Worm (Caenorhabditis elegans) whole organism, late embryonic: ENCODE data around the gene par-5.

Experiments
- C38D4.7 ChIP-seq: fragments of 200-800 bp; sonication (Bioruptor generic); optimal IDR thresholded peaks from 2 replicates; lab custom pipeline; 2018; ENCODE audit warnings: mild to moderate bottlenecking, missing genetic modification characterization, moderate library complexity, missing compliant biosample characterization
- K09A11.1 ChIP-seq: sonication (generic microtip); optimal IDR thresholded peaks from 2 replicates; lab custom pipeline; 2017; ENCODE audit warnings: antibody characterized with exemption, mild to moderate bottlenecking, missing genetic modification characterization, missing compliant biosample characterization; ENCODE audit not compliant: insufficient read depth
- T23F11.4 ChIP-seq: fragments of 200-800 bp; sonication (Bioruptor generic); optimal IDR thresholded peaks from 2 replicates; lab custom pipeline; 2018; ENCODE audit warnings: mild to moderate bottlenecking, missing genetic modification characterization, missing compliant biosample characterization
- Y22D7AL.16 ChIP-seq: sonication (generic microtip); optimal IDR thresholded peaks from 2 replicates; lab custom pipeline; 2016; ENCODE audit warnings: missing genetic modification characterization, missing compliant biosample characterization
- ceh-14 ChIP-seq: sonication (generic microtip); optimal IDR thresholded peaks from 2 replicates; lab custom pipeline; 2016; ENCODE audit warnings: missing genotype, missing genetic modification characterization, missing compliant biosample characterization
- ceh-18 ChIP-seq: sonication (generic microtip); optimal IDR thresholded peaks from 2 replicates; lab custom pipeline; 2016; ENCODE audit warnings: missing genetic modification characterization, missing compliant biosample characterization
- ceh-22 ChIP-seq: sonication (generic microtip); optimal IDR thresholded peaks from 2 replicates; lab custom pipeline; 2017; ENCODE audit warnings: missing biosample characterization, missing genetic modification characterization
- ceh-30 ChIP-seq: fragments of 150-350 bp; optimal IDR thresholded peaks from 2 replicates; lab custom pipeline; 2014; ENCODE audit warnings: missing biosample characterization, missing genetic modification characterization
- ceh-31 ChIP-seq: sonication (generic microtip); optimal IDR thresholded peaks from 2 replicates; lab custom pipeline; 2016; ENCODE audit warnings: missing genetic modification characterization, missing compliant biosample characterization
- ceh-34 ChIP-seq: sonication (generic microtip); optimal IDR thresholded peaks from 2 replicates; lab custom pipeline; 2016; ENCODE audit warnings: mild to moderate bottlenecking, missing genetic modification characterization, missing compliant biosample characterization
- ceh-6 ChIP-seq: fragments of 200-800 bp; sonication (Bioruptor generic); optimal IDR thresholded peaks from 2 replicates; lab custom pipeline; 2018; ENCODE audit warnings: mild to moderate bottlenecking, missing genetic modification characterization, missing compliant biosample characterization
- che-1 ChIP-seq: sonication (generic microtip); optimal IDR thresholded peaks from 2 replicates; lab custom pipeline; 2016; ENCODE audit warnings: mild to moderate bottlenecking, missing genetic modification characterization, missing compliant biosample characterization
- dmd-4 ChIP-seq: sonication (generic microtip); optimal IDR thresholded peaks from 2 replicates; lab custom pipeline; 2016; ENCODE audit warnings: borderline replicate concordance, missing genetic modification characterization, missing compliant biosample characterization
- dve-1 ChIP-seq: sonication (generic microtip); optimal IDR thresholded peaks from 2 replicates; lab custom pipeline; 2017; ENCODE audit warnings: antibody characterized with exemption, mild to moderate bottlenecking, missing genetic modification characterization, missing compliant biosample characterization
- elt-2 ChIP-seq: sonication (generic microtip); optimal IDR thresholded peaks from 2 replicates; lab custom pipeline; 2016; ENCODE audit warnings: missing genetic modification reagents, missing genetic modification characterization, missing compliant biosample characterization
- elt-4 ChIP-seq: sonication (generic microtip); optimal IDR thresholded peaks from 2 replicates; lab custom pipeline; 2016; ENCODE audit warnings: missing genetic modification characterization, missing compliant biosample characterization
- ets-4 ChIP-seq: sonication (generic microtip); optimal IDR thresholded peaks from 2 replicates; lab custom pipeline; 2016; ENCODE audit warnings: missing genetic modification characterization, missing compliant biosample characterization
- fax-1 ChIP-seq: sonication (generic microtip); optimal IDR thresholded peaks from 2 replicates; lab custom pipeline; 2016; ENCODE audit warnings: missing genotype, missing genetic modification characterization, missing compliant biosample characterization
- fkh-10 ChIP-seq: fragments of 150-350 bp; optimal IDR thresholded peaks from 2 replicates; lab custom pipeline; 2014; ENCODE audit warnings: missing biosample characterization, missing genetic modification reagents, missing genetic modification characterization
- fkh-6 ChIP-seq: sonication (generic microtip); optimal IDR thresholded peaks from 2 replicates; lab custom pipeline; 2016; ENCODE audit warnings: missing genetic modification characterization, missing compliant biosample characterization
- hlh-13 ChIP-seq: fragments of 200-800 bp; sonication (Bioruptor generic); optimal IDR thresholded peaks from 2 replicates; lab custom pipeline; 2018; ENCODE audit warnings: mild to moderate bottlenecking, missing genetic modification characterization, missing compliant biosample characterization
- hlh-30 ChIP-seq: sonication (generic microtip); optimal IDR thresholded peaks from 2 replicates; lab custom pipeline; 2017; ENCODE audit warnings: antibody characterized with exemption, missing genetic modification characterization, missing compliant biosample characterization; ENCODE audit not compliant: insufficient read depth
- hlh-6 ChIP-seq: sonication (generic microtip); optimal IDR thresholded peaks from 2 replicates; lab custom pipeline; 2016; ENCODE audit warnings: missing genotype, missing genetic modification characterization, missing compliant biosample characterization
- lin-11 ChIP-seq: fragments of 200-800 bp; sonication (Bioruptor generic); optimal IDR thresholded peaks from 2 replicates; lab custom pipeline; 2018; ENCODE audit warnings: mild to moderate bottlenecking, missing genetic modification characterization, missing compliant biosample characterization
- madf-2 ChIP-seq: sonication (generic microtip); optimal IDR thresholded peaks from 2 replicates; lab custom pipeline; 2017; ENCODE audit warnings: missing genetic modification characterization, missing compliant biosample characterization
- mec-3 ChIP-seq: sonication (generic microtip); optimal IDR thresholded peaks from 2 replicates; lab custom pipeline; 2016; ENCODE audit warnings: borderline replicate concordance, missing genetic modification characterization, missing compliant biosample characterization
- nfya-1 ChIP-seq: sonication (generic microtip); optimal IDR thresholded peaks from 2 replicates; lab custom pipeline; 2017; ENCODE audit warnings: missing genetic modification characterization, mild to moderate bottlenecking, missing compliant biosample characterization, antibody characterized with exemption, moderate library complexity
- nhr-232 ChIP-seq: sonication (generic microtip); optimal IDR thresholded peaks from 2 replicates; lab custom pipeline; 2016; ENCODE audit warnings: missing genetic modification characterization, missing compliant biosample characterization
- npax-4 ChIP-seq: sonication (generic microtip); optimal IDR thresholded peaks from 2 replicates; lab custom pipeline; 2016; ENCODE audit warnings: missing genetic modification characterization, missing compliant biosample characterization
- odd-2 ChIP-seq: sonication (generic microtip); optimal IDR thresholded peaks from 2 replicates; lab custom pipeline; 2017; ENCODE audit warnings: antibody characterized with exemption, mild to moderate bottlenecking, missing genetic modification characterization, missing compliant biosample characterization
- pag-3 ChIP-seq: sonication (generic microtip); optimal IDR thresholded peaks from 2 replicates; lab custom pipeline; 2016; ENCODE audit warnings: missing compliant biosample characterization, missing genetic modification characterization, borderline replicate concordance
- pha-4 ChIP-seq: fragments of 150-350 bp; optimal IDR thresholded peaks from 2 replicates; lab custom pipeline; 2018; ENCODE audit warnings: missing biosample characterization, missing genetic modification reagents, missing genetic modification characterization
- pqm-1 ChIP-seq: sonication (generic microtip); optimal IDR thresholded peaks from 2 replicates; lab custom pipeline; 2016; ENCODE audit warnings: missing genetic modification characterization, missing compliant biosample characterization
- pros-1 ChIP-seq: fragments of 150-350 bp; optimal IDR thresholded peaks from 2 replicates; lab custom pipeline; 2014; ENCODE audit warnings: missing biosample characterization, missing genetic modification reagents, missing genetic modification characterization
- ref-2 ChIP-seq: sonication (generic microtip); optimal IDR thresholded peaks from 2 replicates; lab custom pipeline; 2016; ENCODE audit warnings: missing genetic modification characterization, missing compliant biosample characterization
- sdc-2 ChIP-seq: sonication (generic microtip); optimal IDR thresholded peaks from 2 replicates; lab custom pipeline; 2016; ENCODE audit warnings: missing genotype, missing genetic modification characterization, missing compliant biosample characterization
- sox-4 ChIP-seq: sonication (generic microtip); optimal IDR thresholded peaks from 2 replicates; lab custom pipeline; 2017; ENCODE audit warnings: mild to moderate bottlenecking, missing genetic modification characterization, inconsistent platforms, missing compliant biosample characterization
- syd-9 ChIP-seq: sonication (generic microtip); optimal IDR thresholded peaks from 2 replicates; lab custom pipeline; 2016; ENCODE audit warnings: mild to moderate bottlenecking, missing genetic modification characterization, moderate library complexity, missing compliant biosample characterization
- tbx-7 ChIP-seq: sonication (generic microtip); optimal IDR thresholded peaks from 2 replicates; lab custom pipeline; 2016; ENCODE audit warnings: missing genotype, missing genetic modification characterization, missing compliant biosample characterization
- ttx-3 ChIP-seq: sonication (generic microtip); optimal IDR thresholded peaks from 2 replicates; lab custom pipeline; 2016; ENCODE audit warnings: missing genetic modification reagents, missing genetic modification characterization, missing compliant biosample characterization
- unc-42 ChIP-seq: sonication (generic microtip); optimal IDR thresholded peaks from 2 replicates; lab custom pipeline; 2016; ENCODE audit warnings: missing genotype, missing genetic modification characterization, missing compliant biosample characterization
- unc-55 ChIP-seq: sonication (generic microtip); optimal IDR thresholded peaks from 2 replicates; lab custom pipeline; 2017; ENCODE audit warnings: missing biosample characterization, missing genetic modification reagents, missing genetic modification characterization
- unc-86 ChIP-seq: sonication (generic microtip); optimal IDR thresholded peaks from 2 replicates; lab custom pipeline; 2016; ENCODE audit warnings: missing genetic modification characterization, missing compliant biosample characterization
- zip-5 ChIP-seq: sonication (generic microtip); optimal IDR thresholded peaks from 2 replicates; lab custom pipeline; 2016; ENCODE audit warnings: missing genetic modification characterization, missing compliant biosample characterization
- ztf-16 ChIP-seq: sonication (generic microtip); optimal IDR thresholded peaks from 2 replicates; lab custom pipeline; 2017; ENCODE audit warnings: missing genetic modification characterization, missing compliant biosample characterization

Gene par-5

DNA sequence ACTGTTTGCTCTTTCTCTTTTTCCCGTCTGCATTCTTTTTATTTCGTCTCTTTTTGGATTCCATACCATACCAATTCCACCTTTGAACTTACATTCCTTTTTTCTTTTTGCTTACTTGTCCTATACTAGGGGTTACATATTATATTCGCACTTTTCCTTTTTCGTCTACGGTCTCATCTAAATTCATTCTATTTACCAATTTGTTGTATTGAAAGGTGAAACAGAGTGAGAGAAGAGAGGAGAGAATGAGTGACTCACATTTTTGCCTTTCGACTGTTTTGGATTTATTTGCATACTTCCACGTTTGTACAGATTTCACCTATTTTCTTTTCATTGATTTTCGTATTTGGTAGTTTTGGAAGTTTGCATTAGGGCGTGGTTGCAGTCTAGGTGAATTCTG, 41.7 kb upstream of the par-5 start:
- TF ChIP-seq hlh-6 (tag; lab: Kevin White, UChicago): no peak
- no peak for TF ChIP-seq C38D4.7 (GFP tag; lab: Kevin White, UChicago)
- TF ChIP-seq madf-2 (tag; lab: Kevin White, UChicago): no peak
- TF ChIP-seq lin-11: no peak
- no peak for TF ChIP-seq nhr-232 (tag; lab: Kevin White, UChicago)
- TF ChIP-seq tbx-7: no peak
- TF ChIP-seq, all 69 proteins: peak for 0

DNA sequence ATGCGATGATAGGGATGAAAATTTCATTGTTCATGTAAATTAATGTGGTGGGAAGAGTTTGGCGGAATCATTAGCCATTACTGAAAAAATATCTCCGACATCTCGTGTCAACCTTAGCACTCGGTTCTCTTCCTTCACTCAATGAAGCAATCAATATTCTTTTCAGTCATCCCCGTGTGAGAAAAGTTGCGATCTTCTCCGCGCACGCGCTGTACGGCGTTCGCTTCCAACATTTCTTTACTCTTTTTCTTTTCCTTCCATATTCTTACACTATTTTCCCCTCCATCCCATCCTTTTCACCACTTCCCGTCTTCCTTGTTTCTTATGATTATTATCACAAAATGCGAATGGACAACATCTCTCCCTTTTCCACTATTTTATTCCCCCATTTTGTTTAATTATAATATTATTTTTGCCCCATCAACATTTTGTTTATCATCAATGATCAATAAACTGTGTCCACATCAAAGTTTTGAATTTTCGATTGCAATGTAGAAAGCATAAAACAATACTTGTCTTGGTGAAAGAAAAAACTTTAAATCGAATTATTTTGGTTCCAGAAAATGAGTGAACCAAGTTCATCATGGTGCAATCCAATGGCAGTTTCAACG, 38.4 kb upstream of the par-5 start, which contains the start of gene mob-1:
mob-1 (plus strand) TSS at position 561 of the 611 bp plus-strand sequence.
- TF ChIP-seq sox-4 (no peak), zip-5 (tag; lab: Kevin White, UChicago) (no peak)

DNA sequence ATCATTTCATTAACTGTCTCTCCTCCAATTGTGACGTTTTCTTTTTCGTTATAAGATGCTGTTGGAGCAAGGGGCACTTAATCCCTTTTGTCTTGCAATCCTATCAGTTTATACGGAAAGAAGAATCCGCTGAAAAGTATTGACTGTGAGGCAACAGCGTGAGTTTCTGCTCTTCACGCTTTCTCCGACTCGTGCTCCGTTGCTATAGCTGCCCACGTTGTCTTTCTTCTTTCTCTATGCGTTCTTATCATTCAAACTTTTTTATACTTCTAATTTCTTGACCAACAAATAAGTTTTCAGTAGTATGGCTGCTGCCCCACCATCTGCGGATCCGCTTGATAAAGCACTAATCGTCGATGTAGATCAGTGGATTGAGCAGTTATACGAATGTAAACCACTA, 36.4 kb upstream of the par-5 start, which contains the start of gene let-92:
let-92 (plus strand) TSS at position 301 of the 400 bp plus-strand sequence.
- no peak for TF ChIP-seq ceh-6 (GFP tag; lab: Kevin White, UChicago)
- TF ChIP-seq nfya-1 (tag; lab: Kevin White, UChicago): no peak
- TF ChIP-seq pqm-1: no peak
- no peak for TF ChIP-seq ceh-14 (tag; lab: Kevin White, UChicago)
- TF ChIP-seq elt-2 (tag; lab: Kevin White, UChicago): no peak
- TF ChIP-seq ttx-3: no peak
- no peak for TF ChIP-seq unc-42 (tag; lab: Kevin White, UChicago)
- no peak for TF ChIP-seq pros-1 (tag; lab: Kevin White, UChicago)
- no peak for TF ChIP-seq dmd-4
- TF ChIP-seq K09A11.1 (tag; lab: Kevin White, UChicago): no peak
- no peak for TF ChIP-seq ceh-34 (tag; lab: Kevin White, UChicago)
- TF ChIP-seq hlh-13: no peak
- TF ChIP-seq ceh-22: no peak
- TF ChIP-seq ceh-30 (tag; lab: Kevin White, UChicago): no peak
- TF ChIP-seq odd-2 (tag; lab: Kevin White, UChicago): no peak
- TF ChIP-seq che-1: no peak
- TF ChIP-seq Y22D7AL.16 (tag; lab: Kevin White, UChicago): no peak
- no peak for TF ChIP-seq T23F11.4
- no peak for TF ChIP-seq mec-3 (tag; lab: Kevin White, UChicago)

DNA sequence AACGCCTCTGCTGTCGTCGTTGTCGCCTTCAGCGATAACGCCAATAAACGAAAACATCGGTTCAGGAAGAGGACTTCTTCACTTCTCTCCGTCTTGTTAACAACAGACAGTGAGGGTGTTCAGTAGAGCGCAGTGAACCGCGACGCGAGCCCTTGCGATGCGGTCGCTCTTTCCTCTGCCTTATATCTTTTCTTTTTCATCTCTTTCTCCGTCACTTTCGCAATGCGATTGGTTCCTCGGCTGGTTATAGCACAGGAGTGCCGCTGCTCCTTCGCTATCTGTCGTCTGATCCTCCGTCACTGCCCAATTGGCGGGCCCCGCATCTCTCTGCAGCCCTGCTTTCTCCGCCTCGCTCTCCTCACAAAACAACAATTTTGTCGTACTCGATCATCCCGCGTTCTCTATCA, 35.4 kb upstream of the par-5 start:
- TF ChIP-seq ceh-31 (tag; lab: Kevin White, UChicago) (peak; percentile 67), sdc-2 (tag; lab: Kevin White, UChicago) (no peak), ceh-14 (tag; lab: Kevin White, UChicago) (peak; percentile 36), fax-1 (tag; lab: Kevin White, UChicago) (peak; percentile 42), dve-1 (tag; lab: Kevin White, UChicago) (peak; percentile 61), nhr-232 (tag; lab: Kevin White, UChicago) (no peak), pqm-1 (no peak), fkh-6 (tag; lab: Kevin White, UChicago) (no peak), fkh-10 (GFP tag; lab: Kevin White, UChicago) (no peak), T23F11.4 (peak; percentile 7), ref-2 (tag; lab: Kevin White, UChicago) (peak; percentile 58), K09A11.1 (tag; lab: Kevin White, UChicago) (peak; percentile 6), ets-4 (peak; percentile 10), unc-86 (tag; lab: Kevin White, UChicago) (no peak), pha-4 (no peak), hlh-30 (tag; lab: Kevin White, UChicago) (no peak), npax-4 (no peak), unc-55 (GFP tag; lab: Kevin White, UChicago) (peak; percentile 93), elt-2 (tag; lab: Kevin White, UChicago) (peak; percentile 8), C38D4.7 (GFP tag; lab: Kevin White, UChicago) (no peak), elt-4 (tag; lab: Kevin White, UChicago) (no peak), lin-11 (no peak), ceh-18 (tag; lab: Kevin White, UChicago) (peak; percentile 92), ttx-3 (no peak), ceh-34 (tag; lab: Kevin White, UChicago) (peak; percentile 72), odd-2 (tag; lab: Kevin White, UChicago) (no peak), ztf-16 (no peak), syd-9 (tag; lab: Kevin White, UChicago) (peak; percentile 15), madf-2 (tag; lab: Kevin White, UChicago) (no peak), dmd-4 (peak; percentile 47), pag-3 (tag; lab: Kevin White, UChicago) (peak; percentile 57)
